Worm (Caenorhabditis elegans) whole organism, L2 larva: Measurements from ENCODE around the gene spsb-2.

Source experiments
- aly-2 ChIP-seq: fragments of 150-350 bp; optimal IDR thresholded peaks from 2 replicates; lab custom pipeline; 2014; ENCODE audit warnings: missing biosample characterization, missing genetic modification characterization
- ama-1 ChIP-seq: fragments of 150-350 bp; optimal IDR thresholded peaks from 2 replicates; lab custom pipeline; 2018; ENCODE audit warnings: inconsistent platforms
- blmp-1 ChIP-seq: sonication (generic microtip); optimal IDR thresholded peaks from 2 replicates; lab custom pipeline; 2017; ENCODE audit warnings: missing genetic modification characterization, mild to moderate bottlenecking, missing compliant biosample characterization, antibody characterized with exemption, moderate library complexity; ENCODE audit not compliant: insufficient read depth
- egl-27 ChIP-seq: sonication (generic microtip); optimal IDR thresholded peaks from 3 replicates; lab custom pipeline; 2017; ENCODE audit warnings: missing biosample characterization, missing genetic modification reagents, missing genetic modification characterization
- lin-39 ChIP-seq: fragments of 150-350 bp; optimal IDR thresholded peaks from 2 replicates; lab custom pipeline; 2014; ENCODE audit warnings: missing biosample characterization, missing genetic modification reagents, missing genetic modification characterization
- nhr-11 ChIP-seq: fragments of 150-350 bp; optimal IDR thresholded peaks from 2 replicates; lab custom pipeline; 2014; ENCODE audit warnings: missing biosample characterization, missing genetic modification characterization
- nhr-12 ChIP-seq: fragments of 150-350 bp; optimal IDR thresholded peaks from 2 replicates; lab custom pipeline; 2014; ENCODE audit warnings: missing biosample characterization, missing genetic modification characterization
- nhr-237 ChIP-seq: fragments of 150-350 bp; optimal IDR thresholded peaks from 2 replicates; lab custom pipeline; 2014; ENCODE audit warnings: missing biosample characterization, missing genetic modification characterization
- nhr-6 ChIP-seq: fragments of 150-350 bp; optimal IDR thresholded peaks from 2 replicates; lab custom pipeline; 2014; ENCODE audit warnings: missing biosample characterization, missing genetic modification characterization
- unc-62 ChIP-seq: fragments of 150-350 bp; optimal IDR thresholded peaks from 2 replicates; lab custom pipeline; 2014; ENCODE audit warnings: missing biosample characterization, missing genetic modification reagents, missing genetic modification characterization
- ztf-11 ChIP-seq: sonication (generic microtip); optimal IDR thresholded peaks from 2 replicates; lab custom pipeline; 2017; ENCODE audit warnings: missing biosample characterization, missing genetic modification characterization

DNA sequence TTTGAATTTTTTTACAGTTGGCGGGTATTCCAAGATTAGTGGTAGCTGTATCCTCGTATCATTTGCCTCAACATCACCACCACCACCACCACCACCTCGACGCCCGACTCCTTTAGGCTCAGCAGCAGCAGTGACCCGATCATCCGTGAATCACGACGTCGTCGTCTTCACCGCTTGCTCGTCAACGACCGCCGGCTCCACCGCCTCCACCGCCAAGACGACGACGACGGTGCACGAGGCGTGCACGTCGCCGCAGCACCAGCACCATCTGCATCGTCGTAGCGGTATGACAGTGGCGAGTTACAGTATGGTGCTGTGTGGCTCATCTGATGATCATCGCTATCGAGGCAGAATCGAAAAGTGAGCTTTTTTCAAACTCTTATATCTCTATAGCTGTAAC lies 38.1 kb downstream of the spsb-2 start, which contains the start of gene rga-9:
- TF ChIP-seq nhr-12 (tag; lab: Kevin White, UChicago) (no peak), aly-2 (no peak), ama-1 (lab: Kevin White, UChicago) (no peak), blmp-1 (tag; lab: Kevin White, UChicago) (no peak), nhr-11 (tag; lab: Kevin White, UChicago) (no peak), ztf-11 (tag; lab: Kevin White, UChicago) (no peak), nhr-237 (tag; lab: Kevin White, UChicago) (no peak), lin-39 (tag; lab: Kevin White, UChicago) (no peak), nhr-6 (no peak), unc-62 (no peak), egl-27 (no peak)
